Worm (Caenorhabditis elegans) whole organism, L2 larva: Measurements from ENCODE around the gene sfxn-1.2.

Experiments used
- C34F6.9 ChIP-seq: fragments of 150-350 bp; optimal IDR thresholded peaks from 2 replicates; lab custom pipeline; 2014; ENCODE audit warnings: missing biosample characterization, missing genetic modification characterization
- ama-1 ChIP-seq: fragments of 150-350 bp; optimal IDR thresholded peaks from 2 replicates; lab custom pipeline; 2018; ENCODE audit warnings: inconsistent platforms
- ceh-82 ChIP-seq: fragments of 150-350 bp; optimal IDR thresholded peaks from 2 replicates; lab custom pipeline; 2014; ENCODE audit warnings: missing biosample characterization, missing genetic modification characterization
- egl-27 ChIP-seq: sonication (generic microtip); optimal IDR thresholded peaks from 3 replicates; lab custom pipeline; 2017; ENCODE audit warnings: missing biosample characterization, missing genetic modification reagents, missing genetic modification characterization
- nhr-11 ChIP-seq: fragments of 150-350 bp; optimal IDR thresholded peaks from 2 replicates; lab custom pipeline; 2014; ENCODE audit warnings: missing biosample characterization, missing genetic modification characterization
- nhr-237 ChIP-seq: fragments of 150-350 bp; optimal IDR thresholded peaks from 2 replicates; lab custom pipeline; 2014; ENCODE audit warnings: missing biosample characterization, missing genetic modification characterization
- unc-55 ChIP-seq: fragments of 150-350 bp; sonication (generic microtip); optimal IDR thresholded peaks from 3 replicates; lab custom pipeline; 2014; ENCODE audit warnings: missing biosample characterization, missing genetic modification reagents, missing genetic modification characterization
- zag-1 ChIP-seq: fragments of 150-350 bp; optimal IDR thresholded peaks from 2 replicates; lab custom pipeline; 2014; ENCODE audit warnings: missing biosample characterization, missing genetic modification characterization
- ztf-4 ChIP-seq: fragments of 150-350 bp; optimal IDR thresholded peaks from 2 replicates; lab custom pipeline; 2014; ENCODE audit warnings: missing biosample characterization, missing genetic modification characterization

DNA sequence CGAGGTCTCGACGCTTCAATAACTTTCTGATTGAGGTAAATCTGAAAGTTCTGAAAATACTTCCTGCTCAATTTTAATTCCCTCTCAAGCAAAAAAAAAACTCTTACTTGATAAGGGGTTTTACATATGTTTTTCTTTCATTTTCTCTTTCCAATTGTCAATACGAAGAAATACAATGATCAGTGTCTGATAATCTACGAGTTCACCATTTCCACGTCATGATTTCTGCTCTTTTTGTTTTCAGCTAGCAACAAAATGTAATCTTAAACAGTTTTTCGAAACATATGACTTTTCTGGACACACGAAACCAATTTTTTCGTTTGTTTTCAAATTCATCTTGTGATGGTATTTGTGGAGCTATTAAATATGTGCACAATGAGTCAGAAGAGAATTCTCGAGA is 29.7 kb upstream of the sfxn-1.2 start:
- TF ChIP-seq nhr-237 (tag; lab: Kevin White, UChicago), result no peak
- no peak for TF ChIP-seq ceh-82 (tag; lab: Kevin White, UChicago)
- no peak for TF ChIP-seq egl-27 (tag; lab: Kevin White, UChicago)
- TF ChIP-seq nhr-11 (tag; lab: Kevin White, UChicago), result no peak
- no peak for TF ChIP-seq unc-55 (GFP tag; lab: Kevin White, UChicago)
- no peak for TF ChIP-seq ztf-4 (tag; lab: Kevin White, UChicago)
- no peak for TF ChIP-seq zag-1
- TF ChIP-seq ama-1 (lab: Kevin White, UChicago), result no peak
- no peak for TF ChIP-seq C34F6.9 (tag; lab: Kevin White, UChicago)
